Fruit fly (Drosophila melanogaster) whole organism, embryonic: ENCODE measurements around the gene Lamtor3.

ENCODE experiments used
- CG11456 ChIP-seq: fragments of 200-800 bp; sonication (Bioruptor generic); IDR thresholded peaks from 3 replicates; pipeline ENCODE4 v1.3.6; 2022; ENCODE audit warnings: missing biosample characterization, missing genetic modification characterization
- CG11696 ChIP-seq: fragments of 200-800 bp; sonication (Bioruptor generic); IDR thresholded peaks from 2 replicates; pipeline ENCODE4 v1.3.6; 2022; ENCODE audit warnings: missing biosample characterization, missing genetic modification characterization
- CG12299 ChIP-seq: fragments of 200-800 bp; sonication (Bioruptor generic); optimal IDR thresholded peaks from 2 replicates; lab custom pipeline; 2018; ENCODE audit warnings: missing biosample characterization, mild to moderate bottlenecking, missing genetic modification characterization
- CG1233 ChIP-seq: fragments of 200-800 bp; sonication (Bioruptor generic); optimal IDR thresholded peaks from 4 replicates; lab custom pipeline; 2018; ENCODE audit warnings: missing biosample characterization, mild to moderate bottlenecking, missing genetic modification characterization
- CG12744 ChIP-seq: fragments of 200-800 bp; sonication (Bioruptor generic); optimal IDR thresholded peaks from 2 replicates; lab custom pipeline; 2016; ENCODE audit warnings: missing biosample characterization, missing genetic modification characterization
- CG14965 ChIP-seq: fragments of 200-800 bp; sonication (Bioruptor generic); optimal IDR thresholded peaks from 2 replicates; lab custom pipeline; 2016; ENCODE audit warnings: missing biosample characterization, missing genetic modification characterization, borderline replicate concordance
- CG15601 ChIP-seq: fragments of 200-800 bp; sonication (Bioruptor generic); optimal IDR thresholded peaks from 3 replicates; lab custom pipeline; 2019; ENCODE audit warnings: missing biosample characterization, mild to moderate bottlenecking, missing genetic modification characterization, moderate library complexity
- CG15696 ChIP-seq: fragments of 200-800 bp; sonication (Bioruptor generic); optimal IDR thresholded peaks from 2 replicates; lab custom pipeline; 2019; ENCODE audit warnings: missing biosample characterization, mild to moderate bottlenecking, missing genetic modification characterization, moderate library complexity
- CG1603 ChIP-seq: fragments of 200-800 bp; sonication (Bioruptor generic); optimal IDR thresholded peaks from 2 replicates; lab custom pipeline; 2019; ENCODE audit warnings: missing biosample characterization, mild to moderate bottlenecking, missing genetic modification characterization, moderate library complexity
- CG17186 ChIP-seq: fragments of 200-800 bp; sonication (Bioruptor generic); optimal IDR thresholded peaks from 3 replicates; lab custom pipeline; 2017; ENCODE audit warnings: missing biosample characterization, missing genetic modification reagents, missing genetic modification characterization
- CG17359 ChIP-seq: fragments of 200-800 bp; sonication (Bioruptor generic); optimal IDR thresholded peaks from 3 replicates; lab custom pipeline; 2018; ENCODE audit warnings: missing biosample characterization, mild to moderate bottlenecking, missing genetic modification characterization, moderate library complexity
- CG17829 ChIP-seq: fragments of 200-800 bp; optimal IDR thresholded peaks from 2 replicates; lab custom pipeline; 2019; ENCODE audit warnings: missing biosample characterization, mild to moderate bottlenecking, missing genetic modification characterization, moderate library complexity
- CG18011 ChIP-seq: fragments of 200-800 bp; sonication (Bioruptor generic); optimal IDR thresholded peaks from 2 replicates; lab custom pipeline; 2017; ENCODE audit warnings: missing biosample characterization, missing genetic modification characterization, mild to moderate bottlenecking, moderate library complexity, missing genotype
- CG18262 ChIP-seq: fragments of 200-800 bp; optimal IDR thresholded peaks from 3 replicates; lab custom pipeline; 2019; ENCODE audit warnings: missing biosample characterization, mild to moderate bottlenecking, missing genetic modification characterization, moderate library complexity
- CG1832 ChIP-seq: fragments of 200-800 bp; sonication (Bioruptor generic); optimal IDR thresholded peaks from 2 replicates; lab custom pipeline; 2017; ENCODE audit warnings: missing biosample characterization, mild to moderate bottlenecking, missing genetic modification characterization, inconsistent platforms
- CG2116 ChIP-seq: fragments of 200-800 bp; sonication (Bioruptor generic); optimal IDR thresholded peaks from 3 replicates; lab custom pipeline; 2018; ENCODE audit warnings: missing biosample characterization, mild to moderate bottlenecking, missing genetic modification characterization
- CG42726 ChIP-seq: fragments of 200-800 bp; sonication (Bioruptor generic); IDR thresholded peaks from 2 replicates; pipeline ENCODE4 v1.3.6; 2022; ENCODE audit warnings: missing biosample characterization, missing genetic modification characterization; ENCODE audit not compliant: partially characterized antibody
- CG5180 ChIP-seq: fragments of 200-800 bp; sonication (Bioruptor generic); optimal IDR thresholded peaks from 3 replicates; lab custom pipeline; 2017; ENCODE audit warnings: missing biosample characterization, missing genetic modification characterization, mild to moderate bottlenecking, moderate library complexity, missing genetic modification reagents
- CG5245 ChIP-seq: fragments of 200-800 bp; sonication (Bioruptor generic); optimal IDR thresholded peaks from 3 replicates; lab custom pipeline; 2016; ENCODE audit warnings: missing biosample characterization, missing genetic modification characterization
- CG7357 ChIP-seq: fragments of 200-800 bp; sonication (Bioruptor generic); IDR thresholded peaks from 3 replicates; pipeline ENCODE4 v1.3.6; 2022; ENCODE audit warnings: missing biosample characterization, missing genetic modification characterization
- CG8281 ChIP-seq: fragments of 200-800 bp; sonication (Bioruptor generic); optimal IDR thresholded peaks from 2 replicates; lab custom pipeline; 2018; ENCODE audit warnings: missing biosample characterization, mild to moderate bottlenecking, missing genetic modification characterization, moderate library complexity
- CG8944 ChIP-seq: fragments of 200-800 bp; sonication (Bioruptor generic); optimal IDR thresholded peaks from 3 replicates; lab custom pipeline; 2016; ENCODE audit warnings: missing biosample characterization, missing genetic modification characterization
- CoRest ChIP-seq: fragments of 200-800 bp; sonication (Bioruptor generic); optimal IDR thresholded peaks from 3 replicates; lab custom pipeline; 2018; ENCODE audit warnings: missing biosample characterization, mild to moderate bottlenecking, missing genetic modification characterization, moderate library complexity
- D19B ChIP-seq: fragments of 200-800 bp; sonication (Bioruptor generic); optimal IDR thresholded peaks from 2 replicates; lab custom pipeline; 2017; ENCODE audit warnings: missing biosample characterization, mild to moderate bottlenecking, missing genetic modification characterization
- Hmx ChIP-seq: fragments of 200-800 bp; sonication (Bioruptor generic); optimal IDR thresholded peaks from 2 replicates; lab custom pipeline; 2016; ENCODE audit warnings: missing biosample characterization, missing genetic modification characterization
- Hr3 ChIP-seq: fragments of 200-800 bp; sonication (Bioruptor generic); optimal IDR thresholded peaks from 3 replicates; lab custom pipeline; 2016; ENCODE audit warnings: missing biosample characterization, missing genetic modification characterization
- Lim3 ChIP-seq: fragments of 200-800 bp; sonication (Bioruptor generic); IDR thresholded peaks from 2 replicates; pipeline ENCODE4 v1.3.6; 2022; ENCODE audit warnings: missing biosample characterization, missing genetic modification characterization
- MESR4 ChIP-seq: fragments of 200-800 bp; sonication (Bioruptor generic); optimal IDR thresholded peaks from 2 replicates; lab custom pipeline; 2018; ENCODE audit warnings: missing biosample characterization, mild to moderate bottlenecking, missing genetic modification characterization, moderate library complexity
- Mad ChIP-seq: fragments of 200-800 bp; sonication (Bioruptor generic); optimal IDR thresholded peaks from 2 replicates; lab custom pipeline; 2016; ENCODE audit warnings: missing biosample characterization, missing genetic modification characterization
- Nf-YA ChIP-seq: fragments of 200-800 bp; sonication (Bioruptor generic); IDR thresholded peaks from 2 replicates; pipeline ENCODE4 v1.3.6; 2022; ENCODE audit warnings: missing biosample characterization, missing genetic modification characterization
- Oli ChIP-seq: fragments of 200-800 bp; sonication (Bioruptor generic); optimal IDR thresholded peaks from 2 replicates; lab custom pipeline; 2018; ENCODE audit warnings: missing biosample characterization, mild to moderate bottlenecking, missing genetic modification characterization, moderate library complexity
- Six4 ChIP-seq: fragments of 200-800 bp; sonication (Bioruptor generic); optimal IDR thresholded peaks from 2 replicates; lab custom pipeline; 2016; ENCODE audit warnings: missing biosample characterization, missing genetic modification characterization
- Tbp ChIP-seq: fragments of >200 bp; optimal IDR thresholded peaks from 2 replicates; lab custom pipeline; 2018; ENCODE audit warnings: missing biosample characterization, missing genetic modification characterization
- abd-A ChIP-seq: fragments of 200-800 bp; sonication (Bioruptor generic); optimal IDR thresholded peaks from 3 replicates; lab custom pipeline; 2019; ENCODE audit warnings: missing biosample characterization, mild to moderate bottlenecking, missing genetic modification characterization, moderate library complexity
- ara ChIP-seq: fragments of 200-800 bp; sonication (Bioruptor generic); IDR thresholded peaks from 2 replicates; pipeline ENCODE4 v1.3.6; 2022; ENCODE audit warnings: missing biosample characterization, missing genetic modification characterization
- br ChIP-seq: fragments of >200 bp; optimal IDR thresholded peaks from 2 replicates; lab custom pipeline; 2017
- corto ChIP-seq: fragments of 200-800 bp; sonication (Bioruptor generic); optimal IDR thresholded peaks from 2 replicates; lab custom pipeline; 2016; ENCODE audit warnings: missing biosample characterization, mild to moderate bottlenecking, missing genetic modification characterization, moderate library complexity
- danr ChIP-seq: fragments of 200-800 bp; sonication (Bioruptor generic); IDR thresholded peaks from 2 replicates; pipeline ENCODE4 v1.3.6; 2022; ENCODE audit warnings: missing biosample characterization, missing genetic modification characterization
- exex ChIP-seq: fragments of 200-800 bp; sonication (Bioruptor generic); optimal IDR thresholded peaks from 4 replicates; lab custom pipeline; 2018; ENCODE audit warnings: missing biosample characterization, mild to moderate bottlenecking, missing genetic modification characterization, moderate library complexity
- jumu ChIP-seq: fragments of 200-800 bp; sonication (Bioruptor generic); optimal IDR thresholded peaks from 3 replicates; lab custom pipeline; 2016; ENCODE audit warnings: missing biosample characterization, missing genetic modification characterization
- klu ChIP-seq: fragments of 200-800 bp; sonication (Bioruptor generic); IDR thresholded peaks from 2 replicates; pipeline ENCODE4 v1.3.6; 2022; ENCODE audit warnings: missing biosample characterization, missing genetic modification characterization
- mam ChIP-seq: fragments of 200-800 bp; sonication (Bioruptor generic); optimal IDR thresholded peaks from 3 replicates; lab custom pipeline; 2016; ENCODE audit warnings: missing biosample characterization, missing genetic modification characterization
- onecut ChIP-seq: fragments of 200-800 bp; sonication (Bioruptor generic); IDR thresholded peaks from 2 replicates; pipeline ENCODE4 v1.3.6; 2022; ENCODE audit warnings: missing biosample characterization, missing genetic modification characterization
- pfk ChIP-seq: fragments of 200-800 bp; sonication (Bioruptor generic); optimal IDR thresholded peaks from 2 replicates; lab custom pipeline; 2018; ENCODE audit warnings: missing biosample characterization, mild to moderate bottlenecking, missing genetic modification characterization, moderate library complexity
- rib ChIP-seq: fragments of 200-800 bp; sonication (Bioruptor generic); IDR thresholded peaks from 2 replicates; pipeline ENCODE4 v1.3.6; 2022; ENCODE audit warnings: missing biosample characterization, missing genetic modification characterization
- tin ChIP-seq: fragments of 200-800 bp; sonication (Bioruptor generic); optimal IDR thresholded peaks from 3 replicates; lab custom pipeline; 2016; ENCODE audit warnings: missing biosample characterization, missing genetic modification characterization
- twi ChIP-seq: fragments of 200-800 bp; optimal IDR thresholded peaks from 2 replicates; lab custom pipeline; 2019; ENCODE audit warnings: missing biosample characterization, mild to moderate bottlenecking, missing genetic modification characterization, moderate library complexity
- tx ChIP-seq: fragments of 200-800 bp; sonication (Bioruptor generic); optimal IDR thresholded peaks from 2 replicates; lab custom pipeline; 2016; ENCODE audit warnings: missing biosample characterization, missing genetic modification characterization
- unc-4 ChIP-seq: fragments of 200-800 bp; sonication (Bioruptor generic); IDR thresholded peaks from 2 replicates; pipeline ENCODE4 v1.3.6; 2022; ENCODE audit warnings: missing biosample characterization, missing genetic modification characterization; ENCODE audit not compliant: partially characterized antibody
- zen ChIP-seq: fragments of 200-800 bp; sonication (Bioruptor generic); optimal IDR thresholded peaks from 3 replicates; lab custom pipeline; 2018; ENCODE audit warnings: missing biosample characterization, mild to moderate bottlenecking, missing genetic modification characterization, moderate library complexity
- zfh2 ChIP-seq: fragments of 200-800 bp; sonication (Bioruptor generic); optimal IDR thresholded peaks from 2 replicates; lab custom pipeline; 2016; ENCODE audit warnings: missing biosample characterization, missing genetic modification characterization

Gene Lamtor3

DNA sequence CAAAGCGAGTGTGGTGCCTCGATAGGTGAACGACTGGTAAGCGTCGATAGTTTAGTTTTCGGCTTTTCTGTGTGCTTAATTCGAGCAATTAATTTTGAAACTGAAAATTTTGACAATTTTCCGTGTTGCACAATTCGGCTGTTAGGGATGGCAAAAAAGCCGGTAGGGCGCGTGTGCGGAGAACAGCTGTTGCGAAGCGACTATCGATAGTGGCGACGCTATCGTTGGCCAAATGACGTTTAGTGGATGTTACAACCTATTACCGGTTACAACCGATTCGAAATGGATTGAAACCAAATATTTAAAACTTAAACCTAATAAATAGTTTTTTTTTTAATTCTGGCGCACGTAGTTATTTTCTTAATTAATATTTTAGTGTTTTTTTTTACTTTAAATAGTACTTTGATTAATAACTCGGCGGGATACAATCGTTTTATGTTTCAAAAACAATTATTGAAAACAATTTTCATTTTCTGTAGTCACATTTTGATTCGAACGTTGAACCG lies 20.0 kb downstream of the Lamtor3 start, which contains the start of the genes mEFTs and Dhc36C (continued):
- TF ChIP-seq CG14965: no peak
- TF ChIP-seq onecut (GFP tag; lab: Robert Waterston, UW): no peak
- TF ChIP-seq Mad (GFP tag; lab: Kevin White, UChicago): no peak
- TF ChIP-seq zen (tag; lab: Kevin White, UChicago): peak; percentile 51
- TF ChIP-seq CG1603: peak; percentile 60
- TF ChIP-seq CG18262: no peak
- TF ChIP-seq CG17829 (tag; lab: Kevin White, UChicago): peak; percentile 8
- peak; percentile 63 for TF ChIP-seq CG2116 (GFP tag; lab: Kevin White, UChicago)
- TF ChIP-seq Hmx (GFP tag; lab: Kevin White, UChicago): no peak
- no peak for TF ChIP-seq CG11696 (GFP tag; lab: Robert Waterston, UW)
- TF ChIP-seq Six4 (GFP tag; lab: Kevin White, UChicago): no peak
- TF ChIP-seq tin (GFP tag; lab: Kevin White, UChicago): no peak
- TF ChIP-seq CG15696 (tag; lab: Kevin White, UChicago): no peak
- TF ChIP-seq CG42726: peak; percentile 92
- TF ChIP-seq CG15601 (tag; lab: Kevin White, UChicago): peak; percentile 8
- no peak for TF ChIP-seq Lim3
- TF ChIP-seq br (lab: Kevin White, UChicago): no peak
- no peak for TF ChIP-seq CG1233 (GFP tag; lab: Kevin White, UChicago)
- TF ChIP-seq CG5245 (GFP tag; lab: Kevin White, UChicago): no peak
- no peak for TF ChIP-seq ara (GFP tag; lab: Robert Waterston, UW)
- no peak for TF ChIP-seq CG1832 (GFP tag; lab: Kevin White, UChicago)
- no peak for TF ChIP-seq abd-A (tag; lab: Kevin White, UChicago)
- TF ChIP-seq CG11456: no peak; the same call in 2 of the 3 replicates
- no peak for TF ChIP-seq CG18011
- TF ChIP-seq unc-4: peak; percentile 85
- peak; percentile 66 for TF ChIP-seq MESR4 (GFP tag; lab: Kevin White, UChicago)
- no peak for TF ChIP-seq exex (tag; lab: Kevin White, UChicago)
- no peak for TF ChIP-seq D19B (GFP tag; lab: Kevin White, UChicago)
- no peak for TF ChIP-seq pfk (GFP tag; lab: Kevin White, UChicago)
- TF ChIP-seq twi (tag; lab: Kevin White, UChicago): no peak
- no peak for TF ChIP-seq CG17359 (tag; lab: Kevin White, UChicago)
- TF ChIP-seq CG17186 (GFP tag; lab: Kevin White, UChicago): peak; percentile 79
- no peak for TF ChIP-seq Tbp (GFP tag; lab: Kevin White, UChicago)
- TF ChIP-seq CG7357: no peak
- TF ChIP-seq CG12299: no peak
- TF ChIP-seq CG5180: no peak
- no peak for TF ChIP-seq Hr3
- no peak for TF ChIP-seq CG8944 (GFP tag; lab: Kevin White, UChicago)
- TF ChIP-seq CG8281 (tag; lab: Kevin White, UChicago): no peak
- TF ChIP-seq Oli (tag; lab: Kevin White, UChicago): no peak
- TF ChIP-seq zfh2 (GFP tag; lab: Kevin White, UChicago): no peak
- no peak for TF ChIP-seq CG12744 (GFP tag; lab: Kevin White, UChicago)
- no peak for TF ChIP-seq CoRest
- TF ChIP-seq mam (GFP tag; lab: Kevin White, UChicago): no peak
- TF ChIP-seq tx (GFP tag; lab: Kevin White, UChicago): no peak
- TF ChIP-seq Nf-YA (GFP tag; lab: Robert Waterston, UW): no peak
- no peak for TF ChIP-seq danr
- no peak for TF ChIP-seq corto (GFP tag; lab: Kevin White, UChicago)
- no peak for TF ChIP-seq klu (GFP tag; lab: Robert Waterston, UW)
- no peak for TF ChIP-seq rib (GFP tag; lab: Robert Waterston, UW)
- no peak for TF ChIP-seq jumu
